In genomic region chrIII:13548982-13549381, ce11 we compare ENCODE assay signal across 6 worm cellular contexts.
A peak's percentile ranks its signal among the peaks of the same experiment; 100 is the strongest.
TF ChIP-seq lines count a peak whose summit lies in the region.

mmad-1 (minus strand) TSS chrIII:13549005.

TF ChIP-seq in whole organism, L1 larva, 84 proteins besides CTCF, POLR2A, EP300 and RAD21 (continued from another document and continues in another):
- TF ChIP-seq ceh-63 (GFP tag; optimal IDR thresholded peaks at IDR 0.05; lab: Kevin White, UChicago) (no peak), xbp-1 (tag; optimal IDR thresholded peaks at IDR 0.05; lab: Kevin White, UChicago) (peak; percentile 25), nhr-19 (GFP tag; conservative IDR thresholded peaks at IDR 0.05; lab: Robert Waterston, UW) (peak; percentile 83), pag-3 (tag; optimal IDR thresholded peaks at IDR 0.05; lab: Kevin White, UChicago; ENCODE audit: borderline replicate concordance, insufficient read depth) (no peak), aly-2 (tag; optimal IDR thresholded peaks at IDR 0.05; lab: Kevin White, UChicago) (no peak), nhr-237 (tag; optimal IDR thresholded peaks at IDR 0.05; lab: Kevin White, UChicago) (no peak), unc-130 (tag; optimal IDR thresholded peaks at IDR 0.05; lab: Kevin White, UChicago) (peak; percentile 33), hlh-4 (tag; optimal IDR thresholded peaks at IDR 0.05; lab: Kevin White, UChicago) (no peak), fkh-10 (GFP tag; optimal IDR thresholded peaks at IDR 0.05; lab: Kevin White, UChicago) (no peak), vab-15 (tag; optimal IDR thresholded peaks at IDR 0.05; lab: Kevin White, UChicago) (no peak), lin-14 (GFP tag; optimal IDR thresholded peaks at IDR 0.05; lab: Kevin White, UChicago) (peak; percentile 93), nhr-76 (tag; optimal IDR thresholded peaks at IDR 0.05; lab: Kevin White, UChicago) (no peak), swsn-7 (tag; optimal IDR thresholded peaks at IDR 0.05; lab: Kevin White, UChicago) (peak; percentile 60), nhr-77 (tag; optimal IDR thresholded peaks at IDR 0.05; lab: Kevin White, UChicago) (no peak), dsc-1 (tag; optimal IDR thresholded peaks at IDR 0.05; lab: Kevin White, UChicago) (peak; percentile 54), jun-1 (tag; optimal IDR thresholded peaks at IDR 0.05; lab: Kevin White, UChicago) (no peak), ets-5 (GFP tag; IDR thresholded peaks at IDR 0.05; lab: Robert Waterston, UW) (no peak), alr-1 (tag; optimal IDR thresholded peaks at IDR 0.05; lab: Kevin White, UChicago; ENCODE audit: borderline replicate concordance) (no peak), nhr-85 (tag; lab: Kevin White, UChicago) (peak; percentile 75), sox-4 (tag; optimal IDR thresholded peaks at IDR 0.05; lab: Kevin White, UChicago) (no peak), lin-13 (GFP tag; optimal IDR thresholded peaks at IDR 0.05; lab: Kevin White, UChicago) (peak; percentile 2), zag-1 (tag; optimal IDR thresholded peaks at IDR 0.05; lab: Kevin White, UChicago) (no peak)

TF ChIP-seq in whole organism, L2 larva, 48 proteins besides CTCF, POLR2A, EP300 and RAD21 (continued from another document):
- TF ChIP-seq ama-1 (optimal IDR thresholded peaks at IDR 0.05; lab: Kevin White, UChicago) (peak; percentile 26), blmp-1 (tag; optimal IDR thresholded peaks at IDR 0.05; lab: Kevin White, UChicago; ENCODE audit: insufficient read depth) (peak; percentile 76), nhr-129 (tag; optimal IDR thresholded peaks at IDR 0.05; lab: Kevin White, UChicago) (peak; percentile 59), sma-3 (GFP tag; optimal IDR thresholded peaks at IDR 0.05; lab: Kevin White, UChicago) (peak; percentile 59), nhr-25 (tag; optimal IDR thresholded peaks at IDR 0.05; lab: Kevin White, UChicago) (peak; percentile 43), snpc-4 (tag; optimal IDR thresholded peaks at IDR 0.05; lab: Kevin White, UChicago) (no peak), alr-1 (tag; optimal IDR thresholded peaks at IDR 0.05; lab: Kevin White, UChicago) (no peak), gmeb-1 (tag; optimal IDR thresholded peaks at IDR 0.05; lab: Kevin White, UChicago) (peak; percentile 22), crh-2 (tag; optimal IDR thresholded peaks at IDR 0.05; lab: Kevin White, UChicago) (peak; percentile 72), F13H6.1 (tag; optimal IDR thresholded peaks at IDR 0.05; lab: Kevin White, UChicago) (peak; percentile 33), aly-2 (tag; optimal IDR thresholded peaks at IDR 0.05; lab: Kevin White, UChicago) (no peak)

TF ChIP-seq in whole organism, L3 larva, 47 proteins besides CTCF, POLR2A, EP300 and RAD21 (continued from another document):
- TF ChIP-seq ztf-4 (tag; optimal IDR thresholded peaks at IDR 0.05; lab: Kevin White, UChicago), result no peak
- no peak for TF ChIP-seq jun-1 (tag; optimal IDR thresholded peaks at IDR 0.05; lab: Kevin White, UChicago)
- no peak for TF ChIP-seq fkh-10 (GFP tag; optimal IDR thresholded peaks at IDR 0.05; lab: Kevin White, UChicago)
- TF ChIP-seq nhr-76 (tag; optimal IDR thresholded peaks at IDR 0.05; lab: Kevin White, UChicago), result no peak
- TF ChIP-seq unc-62 (GFP tag; optimal IDR thresholded peaks at IDR 0.05; lab: Kevin White, UChicago), result peak; percentile 85
- no peak for TF ChIP-seq ztf-11 (tag; optimal IDR thresholded peaks at IDR 0.05; lab: Kevin White, UChicago)
- TF ChIP-seq snpc-4 (tag; optimal IDR thresholded peaks at IDR 0.05; lab: Kevin White, UChicago), result peak; percentile 9
- TF ChIP-seq hmg-11 (tag; optimal IDR thresholded peaks at IDR 0.05; lab: Kevin White, UChicago), result peak; percentile 2
- TF ChIP-seq ceh-28 (tag; optimal IDR thresholded peaks at IDR 0.05; lab: Kevin White, UChicago), result peak; percentile 13
- TF ChIP-seq nhr-12 (tag; optimal IDR thresholded peaks at IDR 0.05; lab: Kevin White, UChicago), result no peak
- peak; percentile 76 for TF ChIP-seq pha-4 (tag; optimal IDR thresholded peaks at IDR 0.05; lab: Kevin White, UChicago)
- peak; percentile 47 for TF ChIP-seq pqm-1 (tag; optimal IDR thresholded peaks at IDR 0.05; lab: Kevin White, UChicago)
- TF ChIP-seq nhr-11 (tag; optimal IDR thresholded peaks at IDR 0.05; lab: Kevin White, UChicago), result no peak
- TF ChIP-seq nfya-1 (tag; optimal IDR thresholded peaks at IDR 0.05; lab: Kevin White, UChicago; ENCODE audit: insufficient read depth), result peak; percentile 72
- no peak for TF ChIP-seq egl-27 (tag; optimal IDR thresholded peaks at IDR 0.05; lab: Kevin White, UChicago)

TF ChIP-seq in whole organism, L4 larva, 104 proteins besides CTCF, POLR2A, EP300 and RAD21 (continued from another document and continues in another):
- TF ChIP-seq F37D6.2 (tag; optimal IDR thresholded peaks at IDR 0.05; lab: Kevin White, UChicago), result no peak
- no peak for TF ChIP-seq saeg-2 (GFP tag; IDR thresholded peaks at IDR 0.05; lab: Robert Waterston, UW)
- TF ChIP-seq Y105C5A.15 (GFP tag; IDR thresholded peaks at IDR 0.05; lab: Robert Waterston, UW), result no peak
- no peak for TF ChIP-seq F44E2.7 (GFP tag; IDR thresholded peaks at IDR 0.05; lab: Robert Waterston, UW)
- peak; percentile 84 for TF ChIP-seq dve-1 (tag; optimal IDR thresholded peaks at IDR 0.05; lab: Kevin White, UChicago; ENCODE audit: insufficient read depth)
- TF ChIP-seq unc-130 (GFP tag; optimal IDR thresholded peaks at IDR 0.05; lab: Kevin White, UChicago), result no peak
- TF ChIP-seq dmd-6 (GFP tag; IDR thresholded peaks at IDR 0.05; lab: Robert Waterston, UW), result peak; percentile 78
- 0 out of 2 replicates have a peak, but pooled peaks have one; percentile 35 for TF ChIP-seq zfp-3 (GFP tag; conservative IDR thresholded peaks at IDR 0.05; lab: Robert Waterston, UW)
- TF ChIP-seq hif-1 (tag; optimal IDR thresholded peaks at IDR 0.05; lab: Kevin White, UChicago), result peak in 1 of 2 experiments; percentile 76
- TF ChIP-seq mxl-3 (GFP tag; optimal IDR thresholded peaks at IDR 0.05; lab: Kevin White, UChicago), result peak; percentile 6
- no peak for TF ChIP-seq ZK546.5 (tag; optimal IDR thresholded peaks at IDR 0.05; lab: Kevin White, UChicago)
- peak; percentile 19 to 64 for TF ChIP-seq lsy-2 (tag; optimal IDR thresholded peaks at IDR 0.05; lab: Kevin White, UChicago)
- peak; percentile 87 for TF ChIP-seq hlh-11 (tag; optimal IDR thresholded peaks at IDR 0.05; lab: Kevin White, UChicago)
- TF ChIP-seq Y48G9A.11 (GFP tag; IDR thresholded peaks at IDR 0.05; lab: Robert Waterston, UW), result no peak
- TF ChIP-seq spr-1 (tag; optimal IDR thresholded peaks at IDR 0.05; lab: Kevin White, UChicago), result no peak
- TF ChIP-seq lin-1 (GFP tag; IDR thresholded peaks at IDR 0.05; lab: Robert Waterston, UW), result no peak
- no peak for TF ChIP-seq D1046.2 (GFP tag; IDR thresholded peaks at IDR 0.05; lab: Robert Waterston, UW)
- no peak for TF ChIP-seq mxl-2 (GFP tag; conservative IDR thresholded peaks at IDR 0.05; lab: Robert Waterston, UW)
- TF ChIP-seq daf-16 (GFP tag; optimal IDR thresholded peaks at IDR 0.05; lab: Kevin White, UChicago), result peak in 1 of 2 experiments; percentile 16
- peak; percentile 87 for TF ChIP-seq daf-16 (tag; optimal IDR thresholded peaks at IDR 0.05; lab: Kevin White, UChicago)
- TF ChIP-seq mes-2 (tag; optimal IDR thresholded peaks at IDR 0.05; lab: Kevin White, UChicago; ENCODE audit: poor library complexity, severe bottlenecking), result peak; percentile 43
- peak; percentile 58 for TF ChIP-seq nhr-28 (tag; optimal IDR thresholded peaks at IDR 0.05; lab: Kevin White, UChicago)
- TF ChIP-seq F26F4.8 (GFP tag; conservative IDR thresholded peaks at IDR 0.05; lab: Robert Waterston, UW), result no peak
- peak; percentile 35 for TF ChIP-seq rbr-2 (tag; optimal IDR thresholded peaks at IDR 0.05; lab: Kevin White, UChicago)
- no peak for TF ChIP-seq dmd-8 (GFP tag; IDR thresholded peaks at IDR 0.05; lab: Robert Waterston, UW)
- TF ChIP-seq Y75B8A.6 (GFP tag; IDR thresholded peaks at IDR 0.05; lab: Robert Waterston, UW), result no peak
- peak; percentile 44; the same call in 1 of the 2 replicates for TF ChIP-seq mdt-29 (GFP tag; IDR thresholded peaks at IDR 0.05; lab: Robert Waterston, UW)
- TF ChIP-seq tra-1 (GFP tag; IDR thresholded peaks at IDR 0.05; lab: Robert Waterston, UW), result no peak
- TF ChIP-seq ceh-44 (GFP tag; IDR thresholded peaks at IDR 0.05; lab: Robert Waterston, UW), result no peak
- TF ChIP-seq fkh-10 (GFP tag; optimal IDR thresholded peaks at IDR 0.05; lab: Kevin White, UChicago), result no peak

TF ChIP-seq in whole organism, mixed stage, embryonic, 35 proteins besides CTCF, POLR2A, EP300 and RAD21 (continued from another document):
- TF ChIP-seq nhr-12 (tag; optimal IDR thresholded peaks at IDR 0.05; lab: Kevin White, UChicago) (no peak), ceh-39 (tag; optimal IDR thresholded peaks at IDR 0.05; lab: Kevin White, UChicago) (no peak)
TF ChIP-seq in whole organism, mixed stage, embryonic: peak in this region for 3.

TF ChIP-seq in whole organism, young adult, 124 proteins besides CTCF, POLR2A, EP300 and RAD21 (continued from another document):
- TF ChIP-seq ama-1 (optimal IDR thresholded peaks at IDR 0.05; lab: Kevin White, UChicago) (peak; percentile 72), ama-1 (GFP tag; optimal IDR thresholded peaks at IDR 0.05; lab: Kevin White, UChicago) (no peak), T26A5.8 (tag; optimal IDR thresholded peaks at IDR 0.05; lab: Kevin White, UChicago) (no peak), ztf-22 (GFP tag; optimal IDR thresholded peaks at IDR 0.05; lab: Kevin White, UChicago) (peak; percentile 31), nhr-80 (tag; optimal IDR thresholded peaks at IDR 0.05; lab: Kevin White, UChicago) (peak; percentile 63), let-607 (tag; optimal IDR thresholded peaks at IDR 0.05; lab: Kevin White, UChicago) (peak in 1 of 2 experiments; percentile 35), unc-130 (GFP tag; optimal IDR thresholded peaks at IDR 0.05; lab: Kevin White, UChicago) (no peak), madf-10 (tag; optimal IDR thresholded peaks at IDR 0.05; lab: Kevin White, UChicago) (peak; percentile 47), hmg-1.2 (GFP tag; IDR thresholded peaks at IDR 0.05; lab: Robert Waterston, UW) (peak; percentile 91), ZK185.1 (tag; optimal IDR thresholded peaks at IDR 0.05; lab: Kevin White, UChicago; ENCODE audit: poor library complexity, severe bottlenecking) (peak; percentile 11), attf-5 (GFP tag; optimal IDR thresholded peaks at IDR 0.05; lab: Kevin White, UChicago) (peak; percentile 78)
TF ChIP-seq in whole organism, young adult: peak in this region for 21.
